Worm (Caenorhabditis elegans): Measurements from ENCODE around the gene str-123.

ce11 chrX:12790036-12790435 lies at the start of gene str-123:
- TF ChIP-seq him-1 (tag; optimal IDR thresholded peaks at IDR 0.05): no peak
- no peak for TF ChIP-seq dao-5 (tag; optimal IDR thresholded peaks at IDR 0.05)
